Fruit fly (Drosophila melanogaster) whole organism, wandering third instar larva: ENCODE measurements around the gene CG13075.

Experiments used
- Abd-B ChIP-seq: fragments of >200 bp; optimal IDR thresholded peaks from 2 replicates; lab custom pipeline; 2017; ENCODE audit warnings: missing biosample characterization, missing genetic modification characterization
- CG32264 ChIP-seq: fragments of 200-800 bp; sonication (Bioruptor generic); optimal IDR thresholded peaks from 2 replicates; lab custom pipeline; 2016; ENCODE audit warnings: missing biosample characterization, missing genetic modification characterization
- CG9705 ChIP-seq: fragments of 200-800 bp; sonication (Bioruptor generic); optimal IDR thresholded peaks from 2 replicates; lab custom pipeline; 2018; ENCODE audit warnings: missing biosample characterization, mild to moderate bottlenecking, missing genetic modification characterization
- CrebA ChIP-seq: fragments of 200-800 bp; sonication (Bioruptor generic); optimal IDR thresholded peaks from 2 replicates; lab custom pipeline; 2016; ENCODE audit warnings: missing biosample characterization, mild to moderate bottlenecking, missing genetic modification characterization, borderline replicate concordance
- Dfd ChIP-seq: fragments of >200 bp; optimal IDR thresholded peaks from 2 replicates; lab custom pipeline; 2017; ENCODE audit warnings: missing biosample characterization, missing genetic modification characterization
- Dif ChIP-seq: fragments of 200-275, 200-300 bp; sonication (Bioruptor generic); optimal IDR thresholded peaks from 2 replicates; lab custom pipeline; 2018; ENCODE audit warnings: missing biosample characterization, missing genetic modification characterization; ENCODE audit not compliant: partially characterized antibody
- GATAd ChIP-seq: sonication (Bioruptor generic); optimal IDR thresholded peaks from 2 replicates; lab custom pipeline; 2016; ENCODE audit warnings: missing biosample characterization, missing genetic modification characterization
- HLH106 ChIP-seq: fragments of 200-800 bp; optimal IDR thresholded peaks from 3 replicates; lab custom pipeline; 2019; ENCODE audit warnings: missing biosample characterization, mild to moderate bottlenecking, missing genetic modification characterization, moderate library complexity
- Hnf4 ChIP-seq: fragments of 200-800 bp; sonication (Bioruptor generic); optimal IDR thresholded peaks from 2 replicates; lab custom pipeline; 2016; ENCODE audit warnings: missing biosample characterization, mild to moderate bottlenecking, missing genetic modification characterization
- Hr78 ChIP-seq: fragments of >200 bp; optimal IDR thresholded peaks from 2 replicates; lab custom pipeline; 2017; ENCODE audit warnings: missing biosample characterization, missing genetic modification characterization
- Hr83 ChIP-seq: fragments of 200-300 bp; sonication (Bioruptor generic); optimal IDR thresholded peaks from 2 replicates; lab custom pipeline; 2016; ENCODE audit warnings: missing biosample characterization, mild to moderate bottlenecking, missing genetic modification characterization, moderate library complexity; ENCODE audit not compliant: poor library complexity, severe bottlenecking
- Jra ChIP-seq: sonication (Bioruptor generic); optimal IDR thresholded peaks from 2 replicates; lab custom pipeline; 2016; ENCODE audit warnings: missing biosample characterization, missing genetic modification characterization
- Mio ChIP-seq: sonication (Bioruptor generic); optimal IDR thresholded peaks from 2 replicates; lab custom pipeline; 2016; ENCODE audit warnings: missing biosample characterization, missing genetic modification characterization
- Myc ChIP-seq: fragments of >200 bp; optimal IDR thresholded peaks from 2 replicates; lab custom pipeline; 2017
- N ChIP-seq: fragments of >200 bp; optimal IDR thresholded peaks from 2 replicates; lab custom pipeline; 2018; ENCODE audit warnings: missing biosample characterization, missing external identifiers, missing genetic modification characterization
- OdsH ChIP-seq: fragments of 200-800 bp; sonication (Bioruptor generic); optimal IDR thresholded peaks from 2 replicates; lab custom pipeline; 2016; ENCODE audit warnings: missing biosample characterization, mild to moderate bottlenecking, missing genetic modification characterization
- Rel ChIP-seq, 2 experiments: fragments of 200-800 bp; sonication (Bioruptor generic) in 1 of 2; optimal IDR thresholded peaks; 2 replicates in 1 of 2; 3 replicates in 1 of 2; lab custom pipeline; 2016 to 2019; ENCODE audit warnings: mild to moderate bottlenecking in 2 of 2, missing biosample characterization in 2 of 2, missing genetic modification characterization in 2 of 2, moderate library complexity in 1 of 2
- Sp1 ChIP-seq: fragments of 200-800 bp; sonication (Bioruptor generic); optimal IDR thresholded peaks from 3 replicates; lab custom pipeline; 2019; ENCODE audit warnings: missing biosample characterization, mild to moderate bottlenecking, missing genetic modification characterization, moderate library complexity
- Vsx2 ChIP-seq: fragments of 200-300, 225-300 bp; sonication (Bioruptor generic); optimal IDR thresholded peaks from 2 replicates; lab custom pipeline; 2018; ENCODE audit warnings: missing biosample characterization, missing genetic modification characterization; ENCODE audit not compliant: partially characterized antibody
- br ChIP-seq: fragments of 200-800 bp; sonication (Bioruptor generic); optimal IDR thresholded peaks from 2 replicates; lab custom pipeline; 2016; ENCODE audit warnings: missing biosample characterization, missing genetic modification characterization
- brk ChIP-seq: fragments of 200-800 bp; sonication (Bioruptor generic); optimal IDR thresholded peaks from 2 replicates; lab custom pipeline; 2016; ENCODE audit warnings: missing biosample characterization, mild to moderate bottlenecking, missing genetic modification characterization
- dl ChIP-seq, 2 experiments: fragments of 175-275, 200-275 bp in 1 of 2; fragments of 200-275 bp in 1 of 2; sonication (Bioruptor generic); optimal IDR thresholded peaks; lab custom pipeline; 2018; ENCODE audit warnings: mild to moderate bottlenecking in 2 of 2, missing biosample characterization in 2 of 2, missing genetic modification characterization in 2 of 2, moderate library complexity in 2 of 2; ENCODE audit not compliant: partially characterized antibody in 2 of 2, insufficient read depth in 1 of 2
- dmrt93B ChIP-seq: fragments of 200-800 bp; sonication (Bioruptor generic); optimal IDR thresholded peaks from 2 replicates; lab custom pipeline; 2018; ENCODE audit warnings: missing biosample characterization, mild to moderate bottlenecking, missing genetic modification characterization
- dsf ChIP-seq: sonication (Bioruptor generic); optimal IDR thresholded peaks from 2 replicates; lab custom pipeline; 2016; ENCODE audit warnings: missing biosample characterization, missing genetic modification characterization, borderline replicate concordance
- ey ChIP-seq: fragments of 200-800 bp; sonication (Bioruptor generic); optimal IDR thresholded peaks from 2 replicates; lab custom pipeline; 2016; ENCODE audit warnings: missing biosample characterization, missing genetic modification characterization
- foxo ChIP-seq, 2 experiments: fragments of 200-800 bp; sonication (Bioruptor generic); optimal IDR thresholded peaks; 2 replicates in 1 of 2; 3 replicates in 1 of 2; lab custom pipeline; 2016 to 2017; ENCODE audit warnings: missing biosample characterization in 2 of 2, missing genetic modification characterization in 2 of 2
- fru ChIP-seq: fragments of 200-800 bp; sonication (Bioruptor generic); optimal IDR thresholded peaks from 3 replicates; lab custom pipeline; 2016; ENCODE audit warnings: missing biosample characterization, mild to moderate bottlenecking, missing genetic modification characterization
- h ChIP-seq: fragments of 200-800 bp; sonication (Bioruptor generic); optimal IDR thresholded peaks from 3 replicates; lab custom pipeline; 2016; ENCODE audit warnings: missing biosample characterization, mild to moderate bottlenecking, missing genetic modification characterization
- jim ChIP-seq: fragments of 175-275, 200-325 bp; sonication (Bioruptor generic); optimal IDR thresholded peaks from 2 replicates; lab custom pipeline; 2016; ENCODE audit warnings: missing biosample characterization, mild to moderate bottlenecking, missing genetic modification characterization
- lola ChIP-seq: fragments of >200 bp; optimal IDR thresholded peaks from 2 replicates; lab custom pipeline; 2017; ENCODE audit warnings: missing biosample characterization, missing genetic modification characterization
- pan ChIP-seq: fragments of >200 bp; optimal IDR thresholded peaks from 2 replicates; lab custom pipeline; 2017
- psq ChIP-seq: fragments of 200-800 bp; sonication (Bioruptor generic); optimal IDR thresholded peaks from 3 replicates; lab custom pipeline; 2017; ENCODE audit warnings: missing biosample characterization, mild to moderate bottlenecking, missing genetic modification characterization, moderate library complexity
- rgr ChIP-seq: fragments of 200-800 bp; sonication (Bioruptor generic); optimal IDR thresholded peaks from 3 replicates; lab custom pipeline; 2016; ENCODE audit warnings: missing biosample characterization, mild to moderate bottlenecking, missing genetic modification characterization
- sage ChIP-seq: fragments of 200-800 bp; sonication (Bioruptor generic); optimal IDR thresholded peaks from 2 replicates; lab custom pipeline; 2016; ENCODE audit warnings: missing biosample characterization, mild to moderate bottlenecking, missing genetic modification characterization
- sv ChIP-seq: fragments of 200-800 bp; sonication (Bioruptor generic); optimal IDR thresholded peaks from 3 replicates; lab custom pipeline; 2016; ENCODE audit warnings: missing biosample characterization, missing genetic modification characterization
- tai ChIP-seq: sonication (Bioruptor generic); optimal IDR thresholded peaks from 2 replicates; lab custom pipeline; 2016; ENCODE audit warnings: missing biosample characterization, missing genetic modification characterization
- usp ChIP-seq: fragments of >200 bp; optimal IDR thresholded peaks from 2 replicates; lab custom pipeline; 2017; ENCODE audit warnings: missing biosample characterization, missing genetic modification characterization
- woc ChIP-seq: sonication (Bioruptor generic); optimal IDR thresholded peaks from 2 replicates; lab custom pipeline; 2016; ENCODE audit warnings: missing biosample characterization, mild to moderate bottlenecking, missing genetic modification characterization

Gene CG13075

DNA sequence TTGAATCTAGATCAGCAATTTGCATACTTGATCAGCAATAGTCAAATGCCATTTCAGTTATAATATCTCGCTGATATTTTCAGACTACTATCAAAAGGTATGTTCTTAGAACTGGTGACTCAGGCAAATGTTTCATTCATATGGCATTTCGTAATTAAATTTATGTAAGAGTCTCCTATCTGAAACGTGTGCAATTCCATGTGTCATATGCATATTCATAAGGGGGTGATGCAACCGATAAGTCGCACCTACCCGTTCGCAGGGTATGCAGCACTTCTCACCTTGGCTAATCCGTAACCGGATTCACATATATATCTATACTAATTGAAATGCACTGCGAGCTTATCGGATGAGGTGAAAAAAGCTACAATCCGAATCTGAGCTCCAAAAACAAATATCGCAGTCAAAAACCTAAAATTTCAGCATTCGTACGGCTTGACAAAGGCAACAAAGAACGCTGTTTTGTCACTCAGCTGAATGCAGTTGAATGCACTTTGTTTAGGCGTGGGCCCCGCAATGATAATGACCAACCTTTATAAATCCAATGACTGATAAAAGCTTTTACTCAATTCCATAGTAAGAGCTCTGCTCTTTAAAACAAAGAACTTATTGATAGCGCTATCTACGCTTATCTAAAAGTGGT lies 46.0 kb upstream of the CG13075 start:
- TF ChIP-seq dmrt93B (GFP tag; lab: Kevin White, UChicago) (no peak), Abd-B (no peak), tai (peak; percentile 5), Jra (GFP tag; lab: Kevin White, UChicago) (peak; percentile 44), Hr78 (GFP tag; lab: Kevin White, UChicago) (no peak), Myc (no peak), Hr83 (GFP tag; lab: Kevin White, UChicago) (no peak), brk (peak; percentile 9), sage (GFP tag; lab: Kevin White, UChicago) (no peak), CG9705 (GFP tag; lab: Kevin White, UChicago) (no peak), N (no peak), psq (peak; percentile 14), sv (no peak), fru (GFP tag; lab: Kevin White, UChicago) (no peak), ey (GFP tag; lab: Kevin White, UChicago) (peak; percentile 57), CG32264 (GFP tag; lab: Kevin White, UChicago) (no peak), dl (GFP tag; optimal IDR thresholded peaks at IDR 0.05; lab: Kevin White, UChicago; ENCODE audit: insufficient read depth in 1 of 2, partially characterized antibody in 2 of 2) (peak in 1 of 2 experiments; percentile 24), foxo (GFP tag; optimal IDR thresholded peaks at IDR 0.05; lab: Kevin White, UChicago) (peak in 1 of 2 experiments; percentile 72), woc (GFP tag; lab: Kevin White, UChicago) (peak; percentile 13), pan (no peak), lola (no peak), Dif (no peak), OdsH (GFP tag; lab: Kevin White, UChicago) (peak; percentile 47), HLH106 (tag; lab: Kevin White, UChicago) (peak; percentile 52), br (GFP tag; lab: Kevin White, UChicago) (peak; percentile 46), usp (GFP tag; lab: Kevin White, UChicago) (no peak), h (GFP tag; lab: Kevin White, UChicago) (peak; percentile 64), GATAd (GFP tag; lab: Kevin White, UChicago) (no peak), jim (GFP tag; lab: Kevin White, UChicago) (no peak), Vsx2 (GFP tag; lab: Kevin White, UChicago) (no peak), dsf (no peak), Dfd (GFP tag; lab: Kevin White, UChicago) (no peak), rgr (GFP tag; lab: Kevin White, UChicago) (peak; percentile 49), Sp1 (GFP tag; lab: Kevin White, UChicago) (peak; percentile 49), Rel (GFP tag; optimal IDR thresholded peaks at IDR 0.05; lab: Kevin White, UChicago) (peak; percentile 41), Rel (tag; optimal IDR thresholded peaks at IDR 0.05; lab: Kevin White, UChicago) (peak; percentile 38), Mio (GFP tag; lab: Kevin White, UChicago) (no peak), Hnf4 (GFP tag; lab: Kevin White, UChicago) (peak; percentile 29), CrebA (peak; percentile 5)

DNA sequence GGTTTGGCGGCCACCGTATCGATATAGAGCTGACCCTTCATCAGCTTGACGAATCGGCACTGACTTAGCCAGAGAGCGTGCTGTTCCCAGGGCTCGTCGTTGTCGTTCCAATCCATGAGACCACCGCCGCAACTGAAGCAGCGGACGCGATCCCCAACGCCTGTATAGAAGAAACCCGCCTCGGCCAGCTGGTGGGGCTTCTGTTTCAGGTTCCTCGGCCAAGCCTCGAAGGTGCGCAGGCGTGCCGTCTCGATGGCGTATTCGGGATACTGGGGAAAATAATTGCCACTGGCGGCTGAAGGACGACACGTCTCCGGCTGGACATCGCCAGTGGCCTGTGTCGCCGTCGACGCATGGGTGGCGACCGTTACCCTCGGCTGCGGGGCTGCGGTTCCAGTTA lies 44.7 kb upstream of the CG13075 start:
- TF ChIP-seq fru (GFP tag; lab: Kevin White, UChicago) (no peak), lola (no peak), Hr83 (GFP tag; lab: Kevin White, UChicago) (no peak), woc (GFP tag; lab: Kevin White, UChicago) (no peak), Rel (GFP tag; optimal IDR thresholded peaks at IDR 0.05; lab: Kevin White, UChicago) (no peak), Rel (tag; optimal IDR thresholded peaks at IDR 0.05; lab: Kevin White, UChicago) (no peak), Vsx2 (GFP tag; lab: Kevin White, UChicago) (no peak), CrebA (no peak), Myc (no peak), dl (GFP tag; optimal IDR thresholded peaks at IDR 0.05; lab: Kevin White, UChicago; ENCODE audit: insufficient read depth in 1 of 2, partially characterized antibody in 2 of 2) (no peak), CG9705 (GFP tag; lab: Kevin White, UChicago) (no peak), OdsH (GFP tag; lab: Kevin White, UChicago) (no peak), ey (GFP tag; lab: Kevin White, UChicago) (no peak), sage (GFP tag; lab: Kevin White, UChicago) (no peak), pan (no peak), dmrt93B (GFP tag; lab: Kevin White, UChicago) (no peak), jim (GFP tag; lab: Kevin White, UChicago) (no peak), br (GFP tag; lab: Kevin White, UChicago) (no peak)
